5 worm cellular contexts compared by ENCODE assay signal in the genomic region with DNA sequence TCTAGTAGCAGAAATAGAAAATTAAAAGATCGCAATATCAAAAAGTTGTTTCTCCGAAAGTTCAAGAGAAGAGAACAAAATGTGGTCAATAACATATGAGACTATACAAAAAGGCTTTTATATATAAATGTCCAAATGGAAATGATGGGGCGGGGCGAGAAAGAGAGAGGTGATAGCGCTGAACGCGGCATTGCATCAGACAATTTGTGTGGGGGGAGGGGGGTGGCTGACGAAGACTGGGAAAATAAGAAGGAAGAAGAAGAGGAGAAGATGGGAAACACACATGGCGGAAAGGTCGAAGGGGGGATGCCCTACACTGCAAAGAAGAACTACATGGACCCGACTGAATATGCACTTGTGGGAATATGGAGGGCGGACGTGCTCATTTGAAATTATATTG.
TF ChIP-seq lines count a peak whose summit lies in the region.

No protein-coding gene starts in this region.

TF ChIP-seq in whole organism, L1 larva, 84 proteins besides CTCF, POLR2A, EP300 and RAD21 (continued from another document and continues in another):
- TF ChIP-seq elt-2 (tag; optimal IDR thresholded peaks at IDR 0.05; lab: Kevin White, UChicago), result no peak
- no peak for TF ChIP-seq ztf-11 (tag; optimal IDR thresholded peaks at IDR 0.05; lab: Kevin White, UChicago)
- TF ChIP-seq sptf-1 (tag; optimal IDR thresholded peaks at IDR 0.05; lab: Kevin White, UChicago), result no peak
- TF ChIP-seq egl-27 (tag; optimal IDR thresholded peaks at IDR 0.05; lab: Kevin White, UChicago), result no peak
- peak in 1 of 2 experiments; percentile 44 for TF ChIP-seq lsy-2 (tag; optimal IDR thresholded peaks at IDR 0.05; lab: Kevin White, UChicago)
- TF ChIP-seq nhr-237 (tag; optimal IDR thresholded peaks at IDR 0.05; lab: Kevin White, UChicago), result no peak
- TF ChIP-seq blmp-1 (tag; optimal IDR thresholded peaks at IDR 0.05; lab: Kevin White, UChicago), result peak; percentile 48
- no peak for TF ChIP-seq ceh-8 (GFP tag; optimal IDR thresholded peaks at IDR 0.05; lab: Kevin White, UChicago)
- TF ChIP-seq mdl-1 (tag; optimal IDR thresholded peaks at IDR 0.05; lab: Kevin White, UChicago), result no peak
- TF ChIP-seq grh-1 (GFP tag; IDR thresholded peaks at IDR 0.05; lab: Robert Waterston, UW), result no peak
- no peak for TF ChIP-seq sup-37 (GFP tag; optimal IDR thresholded peaks at IDR 0.05; lab: Kevin White, UChicago)
- no peak for TF ChIP-seq hlh-4 (tag; optimal IDR thresholded peaks at IDR 0.05; lab: Kevin White, UChicago)
- TF ChIP-seq fos-1 (tag; optimal IDR thresholded peaks at IDR 0.05; lab: Kevin White, UChicago), result no peak
- TF ChIP-seq tbx-2 (tag; optimal IDR thresholded peaks at IDR 0.05; lab: Kevin White, UChicago), result no peak
- no peak for TF ChIP-seq ama-1 (optimal IDR thresholded peaks at IDR 0.05; lab: Kevin White, UChicago)
- TF ChIP-seq nhr-20 (tag; optimal IDR thresholded peaks at IDR 0.05; lab: Kevin White, UChicago), result peak; percentile 1
- TF ChIP-seq ets-5 (GFP tag; IDR thresholded peaks at IDR 0.05; lab: Robert Waterston, UW), result no peak
- no peak for TF ChIP-seq egl-13 (tag; optimal IDR thresholded peaks at IDR 0.05; lab: Kevin White, UChicago)
- peak in 1 of 3 experiments; percentile 42 for TF ChIP-seq ceh-82 (tag; optimal IDR thresholded peaks at IDR 0.05; lab: Kevin White, UChicago)
- TF ChIP-seq ceh-88 (GFP tag; IDR thresholded peaks at IDR 0.05; lab: Robert Waterston, UW), result no peak
- no peak for TF ChIP-seq unc-130 (tag; optimal IDR thresholded peaks at IDR 0.05; lab: Kevin White, UChicago)
- no peak for TF ChIP-seq unc-62 (GFP tag; optimal IDR thresholded peaks at IDR 0.05; lab: Kevin White, UChicago)
- TF ChIP-seq snu-23 (GFP tag; optimal IDR thresholded peaks at IDR 0.05; lab: Kevin White, UChicago), result peak; percentile 7
- peak; percentile 4 to 17 for TF ChIP-seq efl-1 (optimal IDR thresholded peaks at IDR 0.05; lab: Kevin White, UChicago)
- no peak for TF ChIP-seq efl-1 (GFP tag; optimal IDR thresholded peaks at IDR 0.05 in 1 of 2; lab: Kevin White, UChicago)
- no peak for TF ChIP-seq nhr-84 (tag; optimal IDR thresholded peaks at IDR 0.05; lab: Kevin White, UChicago)
- TF ChIP-seq mep-1 (tag; optimal IDR thresholded peaks at IDR 0.05; lab: Kevin White, UChicago), result peak; percentile 19

TF ChIP-seq in whole organism, L2 larva, 48 proteins besides CTCF, POLR2A, EP300 and RAD21 (continued from another document):
- TF ChIP-seq crh-2 (tag; optimal IDR thresholded peaks at IDR 0.05; lab: Kevin White, UChicago), result no peak
- no peak for TF ChIP-seq nhr-10 (tag; optimal IDR thresholded peaks at IDR 0.05; lab: Kevin White, UChicago)
- TF ChIP-seq lsy-2 (tag; optimal IDR thresholded peaks at IDR 0.05; lab: Kevin White, UChicago), result peak in 1 of 2 experiments; percentile 11
- no peak for TF ChIP-seq snpc-4 (tag; optimal IDR thresholded peaks at IDR 0.05; lab: Kevin White, UChicago)
- TF ChIP-seq C34F6.9 (tag; optimal IDR thresholded peaks at IDR 0.05; lab: Kevin White, UChicago), result peak; percentile 24
- peak; percentile 36 for TF ChIP-seq F13H6.1 (tag; optimal IDR thresholded peaks at IDR 0.05; lab: Kevin White, UChicago)
- TF ChIP-seq unc-55 (GFP tag; optimal IDR thresholded peaks at IDR 0.05; lab: Kevin White, UChicago), result no peak
- no peak for TF ChIP-seq sma-3 (GFP tag; optimal IDR thresholded peaks at IDR 0.05; lab: Kevin White, UChicago)
- no peak for TF ChIP-seq ztf-11 (tag; optimal IDR thresholded peaks at IDR 0.05; lab: Kevin White, UChicago)
- no peak for TF ChIP-seq peb-1 (tag; optimal IDR thresholded peaks at IDR 0.05; lab: Kevin White, UChicago)
- TF ChIP-seq aly-2 (tag; optimal IDR thresholded peaks at IDR 0.05; lab: Kevin White, UChicago), result no peak
- no peak for TF ChIP-seq ztf-4 (tag; optimal IDR thresholded peaks at IDR 0.05; lab: Kevin White, UChicago)
- no peak for TF ChIP-seq unc-39 (tag; optimal IDR thresholded peaks at IDR 0.05; lab: Kevin White, UChicago)
- TF ChIP-seq nhr-21 (tag; optimal IDR thresholded peaks at IDR 0.05; lab: Kevin White, UChicago), result peak; percentile 25
- no peak for TF ChIP-seq alr-1 (tag; optimal IDR thresholded peaks at IDR 0.05; lab: Kevin White, UChicago)
- peak; percentile 71 for TF ChIP-seq sma-9 (GFP tag; optimal IDR thresholded peaks at IDR 0.05; lab: Kevin White, UChicago)
- no peak for TF ChIP-seq sma-9 (tag; optimal IDR thresholded peaks at IDR 0.05; lab: Kevin White, UChicago)
- no peak for TF ChIP-seq R02D3.7 (tag; optimal IDR thresholded peaks at IDR 0.05; lab: Kevin White, UChicago)
- no peak for TF ChIP-seq elt-3 (tag; optimal IDR thresholded peaks at IDR 0.05; lab: Kevin White, UChicago)
- TF ChIP-seq nhr-12 (tag; optimal IDR thresholded peaks at IDR 0.05; lab: Kevin White, UChicago), result no peak
- TF ChIP-seq blmp-1 (tag; optimal IDR thresholded peaks at IDR 0.05; lab: Kevin White, UChicago; ENCODE audit: insufficient read depth), result no peak
- peak; percentile 3 for TF ChIP-seq nhr-25 (tag; optimal IDR thresholded peaks at IDR 0.05; lab: Kevin White, UChicago)
- no peak for TF ChIP-seq sem-4 (tag; optimal IDR thresholded peaks at IDR 0.05; lab: Kevin White, UChicago)
- no peak for TF ChIP-seq nhr-6 (tag; optimal IDR thresholded peaks at IDR 0.05; lab: Kevin White, UChicago)
TF ChIP-seq in whole organism, L2 larva: peak in this region for 11.

TF ChIP-seq in whole organism, L3 larva, 47 proteins besides CTCF, POLR2A, EP300 and RAD21 (continued from another document):
- TF ChIP-seq nfya-1 (tag; optimal IDR thresholded peaks at IDR 0.05; lab: Kevin White, UChicago; ENCODE audit: insufficient read depth) (peak; percentile 52), lin-39 (tag; optimal IDR thresholded peaks at IDR 0.05; lab: Kevin White, UChicago) (peak; percentile 39), skn-1 (tag; optimal IDR thresholded peaks at IDR 0.05; lab: Kevin White, UChicago) (no peak), egl-5 (tag; optimal IDR thresholded peaks at IDR 0.05; lab: Kevin White, UChicago) (no peak)

TF ChIP-seq in whole organism, L4 larva, 104 proteins besides CTCF, POLR2A, EP300 and RAD21 (continued from another document and continues in another):
- TF ChIP-seq mxl-3 (GFP tag; optimal IDR thresholded peaks at IDR 0.05; lab: Kevin White, UChicago) (peak; percentile 95), zfp-3 (GFP tag; conservative IDR thresholded peaks at IDR 0.05; lab: Robert Waterston, UW) (no peak), nhr-11 (tag; optimal IDR thresholded peaks at IDR 0.05; lab: Kevin White, UChicago) (peak; percentile 69), Y75B8A.6 (GFP tag; IDR thresholded peaks at IDR 0.05; lab: Robert Waterston, UW) (no peak), duxl-1 (tag; optimal IDR thresholded peaks at IDR 0.05; lab: Kevin White, UChicago; ENCODE audit: poor library complexity) (no peak), jun-1 (tag; optimal IDR thresholded peaks at IDR 0.05; lab: Kevin White, UChicago) (no peak), F37D6.2 (tag; optimal IDR thresholded peaks at IDR 0.05; lab: Kevin White, UChicago) (no peak), lin-13 (GFP tag; optimal IDR thresholded peaks at IDR 0.05; lab: Kevin White, UChicago) (no peak), ceh-32 (tag; optimal IDR thresholded peaks at IDR 0.05; lab: Kevin White, UChicago; ENCODE audit: poor library complexity) (no peak), hlh-30 (tag; optimal IDR thresholded peaks at IDR 0.05; lab: Kevin White, UChicago; ENCODE audit: insufficient read depth) (peak; percentile 55), spr-3 (GFP tag; optimal IDR thresholded peaks at IDR 0.05; lab: Kevin White, UChicago) (no peak), lir-3 (tag; optimal IDR thresholded peaks at IDR 0.05; lab: Kevin White, UChicago) (no peak), unc-130 (GFP tag; optimal IDR thresholded peaks at IDR 0.05; lab: Kevin White, UChicago) (no peak), mxl-2 (GFP tag; conservative IDR thresholded peaks at IDR 0.05; lab: Robert Waterston, UW) (no peak), snpc-1.2 (GFP tag; IDR thresholded peaks at IDR 0.05; lab: Robert Waterston, UW) (no peak), tag-97 (GFP tag; IDR thresholded peaks at IDR 0.05; lab: Robert Waterston, UW) (no peak), cey-2 (tag; optimal IDR thresholded peaks at IDR 0.05; lab: Kevin White, UChicago; ENCODE audit: borderline replicate concordance, insufficient read depth) (no peak), lsy-2 (tag; optimal IDR thresholded peaks at IDR 0.05; lab: Kevin White, UChicago) (peak in 1 of 2 experiments; percentile 13), mdl-1 (tag; optimal IDR thresholded peaks at IDR 0.05; lab: Kevin White, UChicago) (peak in 1 of 2 experiments; percentile 68), mes-2 (tag; optimal IDR thresholded peaks at IDR 0.05; lab: Kevin White, UChicago; ENCODE audit: poor library complexity, severe bottlenecking) (peak; percentile 40), sdz-12 (GFP tag; optimal IDR thresholded peaks at IDR 0.05; lab: Kevin White, UChicago) (no peak), zag-1 (tag; optimal IDR thresholded peaks at IDR 0.05; lab: Kevin White, UChicago) (no peak), nhr-6 (tag; optimal IDR thresholded peaks at IDR 0.05; lab: Kevin White, UChicago) (no peak), nhr-76 (tag; optimal IDR thresholded peaks at IDR 0.05; lab: Kevin White, UChicago) (no peak), ces-1 (GFP tag; optimal IDR thresholded peaks at IDR 0.05; lab: Kevin White, UChicago) (no peak), ama-1 (optimal IDR thresholded peaks at IDR 0.05; lab: Kevin White, UChicago) (no peak), daf-19 (GFP tag; conservative IDR thresholded peaks at IDR 0.05; lab: Robert Waterston, UW) (no peak), nhr-28 (tag; optimal IDR thresholded peaks at IDR 0.05; lab: Kevin White, UChicago) (peak; percentile 63), lin-15B (tag; optimal IDR thresholded peaks at IDR 0.05; lab: Kevin White, UChicago) (no peak), nhr-25 (tag; optimal IDR thresholded peaks at IDR 0.05; lab: Kevin White, UChicago; ENCODE audit: borderline replicate concordance, insufficient read depth) (no peak), unc-39 (tag; optimal IDR thresholded peaks at IDR 0.05; lab: Kevin White, UChicago) (no peak), arid-1 (GFP tag; conservative IDR thresholded peaks at IDR 0.05; lab: Robert Waterston, UW) (peak; percentile 45; the same call in 1 of the 2 replicates), ceh-62 (tag; optimal IDR thresholded peaks at IDR 0.05; lab: Kevin White, UChicago) (no peak), ceh-20 (GFP tag; IDR thresholded peaks at IDR 0.05; lab: Robert Waterston, UW) (no peak), pha-4 (GFP tag; IDR thresholded peaks at IDR 0.05; lab: Robert Waterston, UW) (no peak), pha-4 (tag; optimal IDR thresholded peaks at IDR 0.05; lab: Kevin White, UChicago) (no peak), nhr-111 (GFP tag; optimal IDR thresholded peaks at IDR 0.05; lab: Kevin White, UChicago) (no peak), R02D3.7 (tag; optimal IDR thresholded peaks at IDR 0.05; lab: Kevin White, UChicago) (no peak), ctbp-1 (GFP tag; IDR thresholded peaks at IDR 0.05; lab: Robert Waterston, UW) (peak; percentile 24; the same call in 1 of the 2 replicates)

TF ChIP-seq in whole organism, late embryonic, 69 proteins besides CTCF, POLR2A, EP300 and RAD21 (continued from another document):
- TF ChIP-seq pat-9 (tag; optimal IDR thresholded peaks at IDR 0.05; lab: Kevin White, UChicago) (no peak), pax-1 (tag; optimal IDR thresholded peaks at IDR 0.05; lab: Kevin White, UChicago) (no peak)
